Fruit fly (Drosophila melanogaster) Kc167 (cell line): ENCODE results near the gene CG4982.

Source experiments
- h ChIP-seq: fragments of >200 bp; optimal IDR thresholded peaks from 3 replicates; lab custom pipeline; 2018; ENCODE audit warnings: missing external identifiers
- insv ChIP-seq: fragments of >200 bp; optimal IDR thresholded peaks from 3 replicates; lab custom pipeline; 2018; ENCODE audit warnings: missing external identifiers
- ttk ChIP-seq: sonication (Bioruptor generic); optimal IDR thresholded peaks from 2 replicates; lab custom pipeline; 2017; ENCODE audit warnings: missing external identifiers

DNA sequence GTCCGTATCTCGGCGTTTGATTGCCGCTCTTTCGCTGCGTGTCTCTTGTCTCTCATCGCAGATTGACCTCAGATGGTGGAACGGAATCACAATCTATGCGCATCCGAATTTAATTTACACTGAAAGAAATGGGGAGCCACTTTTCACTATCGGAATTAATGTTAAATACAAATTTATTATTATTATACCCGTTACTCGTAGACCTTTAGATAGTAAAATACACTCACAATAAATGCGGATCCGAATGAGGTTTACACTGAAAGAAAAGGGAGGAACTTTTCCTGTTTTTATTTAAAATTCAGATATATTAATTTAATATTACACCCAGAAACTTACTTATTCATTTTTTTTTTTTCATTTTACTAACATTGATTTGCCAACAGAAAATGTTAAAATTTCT is 12.2 kb upstream of the CG4982 start:
- TF ChIP-seq insv (lab: Kevin White, UChicago): no peak
- no peak for TF ChIP-seq h (lab: Kevin White, UChicago)
- no peak for TF ChIP-seq ttk (lab: Kevin White, UChicago)
